Worm (Caenorhabditis elegans): Measurements from ENCODE around the gene Y16B4A.2.

The Y16B4A.2 gene

DNA sequence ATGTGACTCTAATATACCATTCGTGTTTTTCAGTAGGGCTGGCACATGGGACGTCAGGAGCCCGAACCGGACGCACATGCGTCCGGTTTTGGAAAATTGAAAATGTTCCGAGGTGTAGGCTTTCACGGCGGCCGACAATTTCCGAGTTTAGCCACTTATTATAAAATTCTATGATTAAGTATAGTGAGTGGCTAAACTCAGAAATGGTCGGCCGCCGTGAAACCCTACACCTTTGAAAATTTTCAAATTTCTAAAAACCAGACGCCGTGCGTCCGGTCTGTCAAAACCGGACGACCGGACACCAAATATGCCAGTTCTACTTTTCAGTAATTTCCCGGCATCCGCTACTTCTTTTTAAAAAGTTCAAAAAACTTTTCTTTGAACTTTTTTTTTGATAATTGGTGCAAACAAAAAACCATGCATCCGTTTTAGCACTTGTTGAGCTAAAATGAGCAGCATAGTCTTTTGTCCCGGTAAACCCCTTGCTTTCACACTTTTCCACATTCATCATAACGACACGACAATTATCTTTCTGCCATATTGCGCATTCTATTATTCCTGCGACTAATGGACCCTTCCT lies 13.9 kb downstream of the Y16B4A.2 start:
- TF ChIP-seq Y5F2A.4 (GFP tag; optimal IDR thresholded peaks at IDR 0.05) (no peak), unc-62 (GFP tag; optimal IDR thresholded peaks at IDR 0.05 in 1 of 2) (peak in 1 of 2 experiments; percentile 91), unc-62 (tag; optimal IDR thresholded peaks at IDR 0.05) (no peak)

DNA sequence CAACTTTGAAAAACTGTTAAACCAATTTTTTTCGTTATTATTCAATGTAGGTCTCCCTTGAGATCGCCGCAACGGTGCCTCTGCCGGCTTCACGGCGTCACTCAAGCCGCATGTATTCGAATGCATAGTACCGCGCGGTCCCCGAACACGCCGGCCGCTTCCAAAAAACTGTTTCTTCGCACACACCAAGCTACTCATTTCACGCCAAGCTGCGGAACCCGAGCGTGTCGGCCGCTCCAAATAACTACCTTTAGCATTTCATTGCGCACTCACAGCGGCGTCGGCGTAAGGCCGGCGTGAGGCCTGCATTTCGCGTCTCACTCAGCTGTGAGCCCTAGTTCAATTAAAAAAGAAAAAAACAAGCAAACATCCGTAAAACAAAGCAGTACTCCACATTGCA lies 15.0 kb downstream of the Y16B4A.2 start:
- TF ChIP-seq nhr-237 (tag; optimal IDR thresholded peaks at IDR 0.05) (no peak), hmg-1.1 (GFP tag; IDR thresholded peaks at IDR 0.05) (peak; percentile 35; the same call in 1 of the 2 replicates), skn-1 (tag; optimal IDR thresholded peaks at IDR 0.05) (no peak), nhr-10 (tag; optimal IDR thresholded peaks at IDR 0.05) (no peak), T26A8.4 (GFP tag; IDR thresholded peaks at IDR 0.05) (peak; percentile 8; the same call in 1 of the 2 replicates), set-16 (GFP tag; IDR thresholded peaks at IDR 0.05) (peak; percentile 69), mes-2 (tag; optimal IDR thresholded peaks at IDR 0.05; ENCODE audit: poor library complexity, severe bottlenecking) (peak; percentile 41), nhr-42 (GFP tag; IDR thresholded peaks at IDR 0.05) (0 out of 2 replicates have a peak, but pooled peaks have one; percentile 39), egl-43 (GFP tag; IDR thresholded peaks at IDR 0.05) (peak; percentile 37; the same call in 1 of the 2 replicates)

DNA sequence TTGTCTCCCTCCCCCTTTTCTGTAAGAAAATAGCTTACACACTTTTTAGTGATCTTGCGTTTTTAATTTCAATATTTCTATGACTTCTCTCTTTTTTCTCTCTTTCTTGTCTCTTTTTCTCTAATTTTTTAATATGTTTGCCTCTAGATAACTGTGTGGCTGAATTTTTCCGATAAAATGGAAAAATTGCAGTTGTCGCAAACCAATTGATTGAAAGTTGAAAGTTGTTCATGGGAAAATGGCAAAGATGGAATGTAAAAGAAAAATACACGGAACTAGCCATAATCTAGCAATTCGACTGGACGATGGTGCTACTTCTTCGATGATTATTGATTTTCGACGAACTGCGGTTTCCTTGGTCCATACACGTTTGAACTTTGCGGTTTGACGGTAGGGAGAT lies 15.8 kb downstream of the Y16B4A.2 start:
- no peak for TF ChIP-seq ctbp-1 (GFP tag; IDR thresholded peaks at IDR 0.05)
- no peak for TF ChIP-seq nhr-102 (tag; optimal IDR thresholded peaks at IDR 0.05)
- TF ChIP-seq lin-13 (GFP tag; optimal IDR thresholded peaks at IDR 0.05), result no peak
- TF ChIP-seq dmd-6 (GFP tag; IDR thresholded peaks at IDR 0.05), result peak; percentile 19; the same call in 1 of the 2 replicates
- peak; percentile 15 for TF ChIP-seq dve-1 (tag; optimal IDR thresholded peaks at IDR 0.05; ENCODE audit: insufficient read depth)
- TF ChIP-seq pqm-1 (tag; optimal IDR thresholded peaks at IDR 0.05), result peak; percentile 28

DNA sequence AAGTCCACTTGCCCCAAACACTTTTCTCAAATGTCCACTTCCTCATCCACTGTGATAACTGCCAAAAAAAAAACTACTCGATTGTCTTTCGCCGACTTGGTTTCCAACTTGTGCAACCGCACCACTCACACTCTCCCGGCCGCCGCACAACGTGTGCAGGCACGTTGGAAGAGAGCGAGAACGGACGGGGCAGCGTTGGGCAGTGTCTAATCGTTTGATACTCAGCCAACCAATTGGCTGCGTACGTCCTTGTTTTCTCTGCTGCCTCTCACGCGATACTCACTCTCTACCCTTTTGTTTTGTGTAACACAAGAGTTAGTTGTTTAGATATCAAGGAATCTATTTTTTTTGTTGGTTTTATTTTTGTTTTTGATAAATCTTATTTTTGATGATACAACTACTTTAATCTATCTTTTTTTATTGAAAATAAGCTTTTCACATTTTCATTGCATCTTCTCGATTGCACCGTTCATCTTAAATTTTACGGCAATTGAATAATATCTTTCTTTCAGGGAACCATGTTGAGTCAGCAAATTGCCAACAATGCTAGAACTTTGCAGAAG lies 18.1 kb downstream of the Y16B4A.2 start, which contains the start of gene sucl-1:
sucl-1 (plus strand) TSS at position 513 of the 563 bp plus-strand sequence.
- TF ChIP-seq mdl-1 (tag; optimal IDR thresholded peaks at IDR 0.05) (peak; percentile 75 to 95), mdt-29 (GFP tag; IDR thresholded peaks at IDR 0.05) (no peak), F10B5.3 (tag; optimal IDR thresholded peaks at IDR 0.05) (no peak), attf-4 (tag; optimal IDR thresholded peaks at IDR 0.05) (no peak), nhr-77 (tag; optimal IDR thresholded peaks at IDR 0.05) (peak; percentile 61), zfp-3 (GFP tag; conservative IDR thresholded peaks at IDR 0.05) (no peak), daf-16 (GFP tag; optimal IDR thresholded peaks at IDR 0.05) (peak; percentile 33 to 92), daf-16 (tag; optimal IDR thresholded peaks at IDR 0.05) (peak; percentile 87), ces-1 (GFP tag; optimal IDR thresholded peaks at IDR 0.05) (no peak), spr-3 (GFP tag; optimal IDR thresholded peaks at IDR 0.05) (no peak), T20F7.1 (GFP tag; optimal IDR thresholded peaks at IDR 0.05) (peak; percentile 79), ceh-82 (tag; optimal IDR thresholded peaks at IDR 0.05) (no peak), snpc-4 (tag; optimal IDR thresholded peaks at IDR 0.05) (no peak), pha-4 (GFP tag; IDR thresholded peaks at IDR 0.05) (peak; percentile 51; the same call in 1 of the 2 replicates), pha-4 (tag; optimal IDR thresholded peaks at IDR 0.05) (peak; percentile 63), zfp-2 (tag; optimal IDR thresholded peaks at IDR 0.05) (no peak), hif-1 (tag; optimal IDR thresholded peaks at IDR 0.05) (peak in 1 of 2 experiments; percentile 85), unc-39 (tag; optimal IDR thresholded peaks at IDR 0.05) (no peak), F49E8.2 (tag; optimal IDR thresholded peaks at IDR 0.05; ENCODE audit: borderline replicate concordance) (no peak), lin-13 (GFP tag; optimal IDR thresholded peaks at IDR 0.05) (peak; percentile 91), ceh-28 (tag; optimal IDR thresholded peaks at IDR 0.05) (peak; percentile 21), cey-2 (tag; optimal IDR thresholded peaks at IDR 0.05; ENCODE audit: borderline replicate concordance, insufficient read depth) (no peak), jun-1 (tag; optimal IDR thresholded peaks at IDR 0.05) (no peak), ceh-32 (tag; optimal IDR thresholded peaks at IDR 0.05; ENCODE audit: poor library complexity) (peak; percentile 7), madf-9 (GFP tag; conservative IDR thresholded peaks at IDR 0.05) (no peak; the same call in 1 of the 2 replicates), lir-3 (tag; optimal IDR thresholded peaks at IDR 0.05) (peak; percentile 17), Y5F2A.4 (GFP tag; optimal IDR thresholded peaks at IDR 0.05) (no peak), lin-39 (tag; optimal IDR thresholded peaks at IDR 0.05) (no peak), ceh-44 (GFP tag; IDR thresholded peaks at IDR 0.05) (no peak)
